Worm (Caenorhabditis elegans) whole organism, midembryonic: ENCODE measurements around the gene erg-28.

Source experiments
- T22C8.4 ChIP-seq: fragments of 200-800 bp; sonication (Bioruptor generic); IDR thresholded peaks from 2 replicates; pipeline ENCODE4 v1.3.6; 2022; ENCODE audit warnings: missing genetic modification characterization, missing compliant biosample characterization
- flt-1 ChIP-seq: fragments of 200-800 bp; sonication (Bioruptor generic); IDR thresholded peaks from 2 replicates; pipeline ENCODE4 v1.3.6; 2022; ENCODE audit warnings: missing genetic modification characterization, missing compliant biosample characterization
- med-1 ChIP-seq: sonication (generic microtip); optimal IDR thresholded peaks from 2 replicates; lab custom pipeline; 2017; ENCODE audit warnings: missing genetic modification characterization, mild to moderate bottlenecking, missing compliant biosample characterization, antibody characterized with exemption, missing genetic modification reagents; ENCODE audit not compliant: insufficient read depth
- tab-1 ChIP-seq: fragments of 200-800 bp; sonication (Bioruptor generic); IDR thresholded peaks from 2 replicates; pipeline ENCODE4 v1.3.6; 2022; ENCODE audit warnings: missing genetic modification characterization, missing compliant biosample characterization
- ztf-23 ChIP-seq: fragments of 200-800 bp; sonication (Bioruptor generic); IDR thresholded peaks from 2 replicates; pipeline ENCODE4 v1.3.6; 2022; ENCODE audit warnings: missing genetic modification reagents, missing genetic modification characterization, missing compliant biosample characterization
- ztf-29 ChIP-seq: fragments of 200-800 bp; sonication (Bioruptor generic); IDR thresholded peaks from 2 replicates; pipeline ENCODE4 v1.3.6; 2022; ENCODE audit warnings: missing genetic modification reagents, missing genetic modification characterization, missing compliant biosample characterization

DNA sequence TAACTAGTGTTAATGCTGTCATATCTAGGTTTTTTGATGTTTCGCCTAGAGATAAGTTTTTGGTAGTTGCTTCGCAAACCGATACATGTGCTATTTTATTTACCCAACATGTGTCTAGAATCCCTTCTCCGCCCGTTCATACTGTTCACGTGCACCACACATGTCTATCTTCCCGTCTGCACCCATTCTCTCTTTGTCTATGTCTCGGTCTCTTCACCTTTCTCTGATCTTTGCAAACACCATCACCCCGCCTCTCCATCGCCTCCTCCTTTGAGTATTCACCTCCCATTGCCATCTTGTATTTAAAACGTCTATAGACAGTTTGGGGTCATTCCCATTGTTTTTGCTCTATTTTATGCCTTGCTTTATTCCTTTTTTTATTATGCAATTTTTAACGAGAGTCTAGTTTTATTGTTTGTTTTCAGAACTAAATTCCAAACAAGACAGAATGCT is 30.1 kb downstream of the erg-28 start, which contains the start of gene F56H9.2:
- TF ChIP-seq med-1 (GFP tag; lab: Kevin White, UChicago): no peak
- TF ChIP-seq flt-1 (GFP tag; lab: Robert Waterston, UW): no peak
- TF ChIP-seq tab-1 (GFP tag; lab: Robert Waterston, UW): no peak
- TF ChIP-seq ztf-29: no peak
- 0 out of 2 replicates have a peak, but pooled peaks have one; percentile 48 for TF ChIP-seq ztf-23 (GFP tag; lab: Robert Waterston, UW)
- TF ChIP-seq T22C8.4 (GFP tag; lab: Robert Waterston, UW): no peak
